Worm (Caenorhabditis elegans) whole organism, young adult: Measurements from ENCODE around the gene srd-54.

Source experiments
- B0336.3 ChIP-seq: fragments of 200-800 bp; sonication (Bioruptor generic); IDR thresholded peaks from 2 replicates; pipeline ENCODE4 v1.3.6; 2022; ENCODE audit warnings: missing genetic modification characterization, missing compliant biosample characterization
- C17E4.6 ChIP-seq: fragments of 200-800 bp; sonication (Bioruptor generic); IDR thresholded peaks from 2 replicates; pipeline ENCODE4 v1.3.6; 2022; ENCODE audit warnings: missing genetic modification reagents, missing genetic modification characterization, missing compliant biosample characterization
- D2030.7 ChIP-seq: fragments of 200-800 bp; sonication (Bioruptor generic); IDR thresholded peaks from 2 replicates; pipeline ENCODE4 v1.3.6; 2022; ENCODE audit warnings: missing genetic modification reagents, missing genetic modification characterization, missing compliant biosample characterization
- F33H1.4 ChIP-seq: fragments of 200-800 bp; sonication (Bioruptor generic); IDR thresholded peaks from 2 replicates; pipeline ENCODE4 v1.3.6; 2022; ENCODE audit warnings: missing genetic modification reagents, missing genetic modification characterization, missing compliant biosample characterization
- F57A8.1 ChIP-seq: fragments of 200-800 bp; sonication (Bioruptor generic); optimal IDR thresholded peaks from 2 replicates; lab custom pipeline; 2018; ENCODE audit warnings: mild to moderate bottlenecking, missing genetic modification characterization, moderate library complexity, missing compliant biosample characterization
- Y53G8AR.9 ChIP-seq: fragments of 200-800 bp; sonication (Bioruptor generic); conservative IDR thresholded peaks from 2 replicates; pipeline ENCODE4 v1.3.6; 2022; ENCODE audit warnings: missing genetic modification reagents, missing genetic modification characterization, missing compliant biosample characterization
- Y67H2A.10 ChIP-seq: fragments of 200-800 bp; sonication (Bioruptor generic); conservative IDR thresholded peaks from 2 replicates; pipeline ENCODE4 v1.3.6; 2022; ENCODE audit warnings: missing genetic modification reagents, missing genetic modification characterization, missing compliant biosample characterization
- ama-1 ChIP-seq, 3 experiments: fragments of 150-350 bp in 1 of 3; sonication (generic microtip) in 2 of 3; optimal IDR thresholded peaks; 2 replicates each; lab custom pipeline; 2014 to 2018; ENCODE audit warnings: missing biosample characterization in 2 of 3, missing genetic modification characterization in 2 of 3, missing genetic modification reagents in 2 of 3
- atf-7 ChIP-seq: sonication (generic microtip); optimal IDR thresholded peaks from 2 replicates; lab custom pipeline; 2017; ENCODE audit warnings: mild to moderate bottlenecking, missing genetic modification characterization, missing compliant biosample characterization
- attf-5 ChIP-seq: fragments of 200-800 bp; sonication (Bioruptor generic); optimal IDR thresholded peaks from 2 replicates; lab custom pipeline; 2018; ENCODE audit warnings: mild to moderate bottlenecking, missing genetic modification characterization, missing compliant biosample characterization
- ceh-100 ChIP-seq: fragments of 200-800 bp; sonication (Bioruptor generic); IDR thresholded peaks from 2 replicates; pipeline ENCODE4 v1.3.6; 2022; ENCODE audit warnings: missing genetic modification reagents, missing genetic modification characterization, missing compliant biosample characterization
- ceh-27 ChIP-seq: fragments of 200-800 bp; sonication (Bioruptor generic); optimal IDR thresholded peaks from 2 replicates; lab custom pipeline; 2018; ENCODE audit warnings: mild to moderate bottlenecking, missing genetic modification characterization, moderate library complexity, missing compliant biosample characterization
- ceh-40 ChIP-seq: fragments of 200-800 bp; sonication (Bioruptor generic); IDR thresholded peaks from 2 replicates; pipeline ENCODE4 v1.3.6; 2022; ENCODE audit warnings: missing genetic modification characterization, missing compliant biosample characterization
- ceh-79 ChIP-seq: sonication (generic microtip); optimal IDR thresholded peaks from 2 replicates; lab custom pipeline; 2017; ENCODE audit warnings: mild to moderate bottlenecking, missing genetic modification characterization, missing compliant biosample characterization
- ceh-91 ChIP-seq: fragments of 200-800 bp; sonication (Bioruptor generic); IDR thresholded peaks from 2 replicates; pipeline ENCODE4 v1.3.6; 2022; ENCODE audit warnings: missing genetic modification reagents, missing genetic modification characterization, missing compliant biosample characterization
- dox-1 ChIP-seq: fragments of 200-800 bp; sonication (Bioruptor generic); IDR thresholded peaks from 2 replicates; pipeline ENCODE4 v1.3.6; 2022; ENCODE audit warnings: missing genetic modification reagents, missing genetic modification characterization, missing compliant biosample characterization
- dpl-1 ChIP-seq: fragments of 150-350 bp; optimal IDR thresholded peaks from 2 replicates; lab custom pipeline; 2014; ENCODE audit warnings: missing biosample characterization, missing genetic modification reagents, missing genetic modification characterization
- egl-18 ChIP-seq: fragments of 200-800 bp; sonication (Bioruptor generic); IDR thresholded peaks from 2 replicates; pipeline ENCODE4 v1.3.6; 2022; ENCODE audit warnings: missing genetic modification reagents, missing genetic modification characterization, missing compliant biosample characterization
- egrh-3 ChIP-seq: fragments of 200-800 bp; sonication (Bioruptor generic); IDR thresholded peaks from 2 replicates; pipeline ENCODE4 v1.3.6; 2022; ENCODE audit warnings: missing genetic modification reagents, missing genetic modification characterization, missing compliant biosample characterization
- ekl-4 ChIP-seq: fragments of 200-800 bp; sonication (Bioruptor generic); IDR thresholded peaks from 2 replicates; pipeline ENCODE4 v1.3.6; 2022; ENCODE audit warnings: missing genetic modification reagents, missing genetic modification characterization, missing compliant biosample characterization
- ets-4 ChIP-seq: fragments of 200-800 bp; sonication (Bioruptor generic); optimal IDR thresholded peaks from 2 replicates; lab custom pipeline; 2018; ENCODE audit warnings: mild to moderate bottlenecking, missing genetic modification characterization, missing compliant biosample characterization
- fkh-3 ChIP-seq: sonication (generic microtip); optimal IDR thresholded peaks from 2 replicates; lab custom pipeline; 2016; ENCODE audit warnings: mild to moderate bottlenecking, missing genetic modification characterization, missing compliant biosample characterization
- hlh-12 ChIP-seq: sonication (generic microtip); optimal IDR thresholded peaks from 2 replicates; lab custom pipeline; 2016; ENCODE audit warnings: missing genetic modification characterization, missing compliant biosample characterization
- hlh-26 ChIP-seq: fragments of 200-800 bp; sonication (Bioruptor generic); conservative IDR thresholded peaks from 2 replicates; pipeline ENCODE4 v1.3.6; 2022; ENCODE audit warnings: missing genetic modification reagents, missing genetic modification characterization, missing compliant biosample characterization
- hmg-20 ChIP-seq: fragments of 200-800 bp; sonication (Bioruptor generic); IDR thresholded peaks from 2 replicates; pipeline ENCODE4 v1.3.6; 2022; ENCODE audit warnings: missing genetic modification reagents, missing genetic modification characterization, missing compliant biosample characterization
- hrde-1 ChIP-seq: sonication (generic microtip); optimal IDR thresholded peaks from 2 replicates; lab custom pipeline; 2016; ENCODE audit warnings: missing genetic modification characterization, mild to moderate bottlenecking, missing compliant biosample characterization, moderate library complexity, missing genotype, missing genetic modification reagents, borderline replicate concordance
- hsf-1 ChIP-seq: fragments of 200-800 bp; sonication (Bioruptor generic); IDR thresholded peaks from 2 replicates; pipeline ENCODE4 v1.3.6; 2022; ENCODE audit warnings: missing genetic modification reagents, missing genetic modification characterization, missing compliant biosample characterization
- let-526 ChIP-seq: fragments of 200-800 bp; sonication (Bioruptor generic); IDR thresholded peaks from 2 replicates; pipeline ENCODE4 v1.3.6; 2022; ENCODE audit warnings: missing genetic modification reagents, missing genetic modification characterization, missing compliant biosample characterization
- lin-40 ChIP-seq: sonication (generic microtip); optimal IDR thresholded peaks from 2 replicates; lab custom pipeline; 2016; ENCODE audit warnings: missing genetic modification characterization, mild to moderate bottlenecking, missing compliant biosample characterization, missing genotype, missing genetic modification reagents
- lin-54 ChIP-seq: fragments of 200-800 bp; sonication (Bioruptor generic); optimal IDR thresholded peaks from 2 replicates; lab custom pipeline; 2018; ENCODE audit warnings: mild to moderate bottlenecking, missing genetic modification characterization, missing compliant biosample characterization
- lsl-1 ChIP-seq: fragments of 200-800 bp; sonication (Bioruptor generic); optimal IDR thresholded peaks from 2 replicates; lab custom pipeline; 2018; ENCODE audit warnings: mild to moderate bottlenecking, missing genetic modification characterization, moderate library complexity, missing compliant biosample characterization
- madf-3 ChIP-seq: fragments of 200-800 bp; sonication (Bioruptor generic); IDR thresholded peaks from 2 replicates; pipeline ENCODE4 v1.3.6; 2022; ENCODE audit warnings: missing genetic modification reagents, missing genetic modification characterization, missing compliant biosample characterization
- mcd-1 ChIP-seq: fragments of 200-800 bp; sonication (Bioruptor generic); IDR thresholded peaks from 2 replicates; pipeline ENCODE4 v1.3.6; 2022; ENCODE audit warnings: missing genetic modification reagents, missing genetic modification characterization, missing compliant biosample characterization
- mes-4 ChIP-seq: sonication (generic microtip); optimal IDR thresholded peaks from 2 replicates; lab custom pipeline; 2016; ENCODE audit warnings: missing genotype, missing genetic modification characterization, missing compliant biosample characterization
- nhr-80 ChIP-seq: sonication (generic microtip); optimal IDR thresholded peaks from 2 replicates; lab custom pipeline; 2016; ENCODE audit warnings: missing genetic modification characterization, missing compliant biosample characterization
- rcor-1 ChIP-seq: fragments of 200-800 bp; sonication (Bioruptor generic); IDR thresholded peaks from 2 replicates; pipeline ENCODE4 v1.3.6; 2022; ENCODE audit warnings: missing genetic modification reagents, missing genetic modification characterization, missing compliant biosample characterization
- rpc-1 ChIP-seq, 2 experiments: fragments of 150-350 bp in 1 of 2; sonication (generic microtip) in 1 of 2; optimal IDR thresholded peaks; 2 replicates each; lab custom pipeline; 2014 to 2018; ENCODE audit warnings: missing biosample characterization in 1 of 2, missing genetic modification characterization in 1 of 2, missing genetic modification reagents in 1 of 2, missing genotype in 1 of 2
- sdz-38 ChIP-seq: sonication (generic microtip); optimal IDR thresholded peaks from 2 replicates; lab custom pipeline; 2016; ENCODE audit warnings: missing genotype, missing genetic modification characterization, missing compliant biosample characterization
- snpc-3.4 ChIP-seq: sonication (generic microtip); optimal IDR thresholded peaks from 2 replicates; lab custom pipeline; 2017; ENCODE audit warnings: missing genetic modification characterization, mild to moderate bottlenecking, missing compliant biosample characterization, antibody characterized with exemption, moderate library complexity, missing genotype, missing genetic modification reagents
- snpc-4 ChIP-seq, 5 experiments: fragments of 150-350 bp in 1 of 5; sonication (generic microtip) in 4 of 5; optimal IDR thresholded peaks; 2 replicates each; lab custom pipeline; 2014 to 2018; ENCODE audit warnings: missing genetic modification characterization in 5 of 5, missing biosample characterization in 3 of 5, antibody characterized with exemption in 2 of 5, mild to moderate bottlenecking in 2 of 5, missing compliant biosample characterization in 2 of 5, missing genotype in 2 of 5, moderate library complexity in 2 of 5, missing genetic modification reagents in 1 of 5
- somi-1 ChIP-seq: fragments of 200-800 bp; sonication (Bioruptor generic); optimal IDR thresholded peaks from 2 replicates; lab custom pipeline; 2018; ENCODE audit warnings: mild to moderate bottlenecking, missing genetic modification characterization, missing compliant biosample characterization
- ztf-26 ChIP-seq: sonication (generic microtip); optimal IDR thresholded peaks from 2 replicates; lab custom pipeline; 2017; ENCODE audit warnings: missing genetic modification characterization, missing compliant biosample characterization

Gene srd-54

DNA sequence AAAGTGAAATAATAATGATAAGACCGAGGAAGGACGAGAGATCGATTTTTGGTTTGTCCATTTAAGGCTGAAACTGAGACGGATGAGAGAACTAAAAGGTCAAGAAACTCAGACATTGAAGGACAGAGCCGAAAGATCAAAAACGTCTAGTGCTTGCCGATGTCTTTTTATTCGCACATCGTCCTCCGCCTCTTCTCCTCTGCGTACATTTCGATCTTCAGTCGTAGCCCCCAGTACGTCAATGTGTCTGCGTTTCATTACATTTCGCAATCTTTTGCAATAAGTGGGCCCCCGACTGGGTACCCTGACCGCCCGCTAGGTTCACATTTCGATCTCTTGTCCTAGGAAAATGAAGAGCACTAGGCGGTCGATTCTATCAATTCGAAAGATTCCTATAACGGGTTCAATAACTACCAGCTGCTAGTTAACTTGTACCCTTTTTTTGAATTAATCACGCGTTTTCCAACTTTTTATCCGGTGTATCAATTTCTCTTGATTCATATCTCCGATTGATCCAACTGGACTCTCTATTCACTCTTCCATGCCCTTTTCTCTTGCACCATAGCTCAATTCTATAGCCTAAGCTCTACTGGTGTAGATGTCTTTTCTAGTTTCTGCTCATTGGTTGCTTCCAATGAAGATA is 40.3 kb upstream of the srd-54 start (continued):
- peak; percentile 25 for TF ChIP-seq ztf-26 (tag; lab: Kevin White, UChicago)
- no peak for TF ChIP-seq let-526 (GFP tag; lab: Robert Waterston, UW)
- TF ChIP-seq ets-4 (GFP tag; lab: Kevin White, UChicago) = peak; percentile 25
- TF ChIP-seq Y67H2A.10 (GFP tag; lab: Robert Waterston, UW) = no peak
- no peak for TF ChIP-seq C17E4.6 (GFP tag; lab: Robert Waterston, UW)
- TF ChIP-seq snpc-3.4 = no peak
- no peak for TF ChIP-seq mes-4
- no peak for TF ChIP-seq hmg-20 (GFP tag; lab: Robert Waterston, UW)
- TF ChIP-seq ceh-40 (GFP tag; lab: Robert Waterston, UW) = no peak
- TF ChIP-seq F33H1.4 (GFP tag; lab: Robert Waterston, UW) = no peak
- TF ChIP-seq ekl-4 = 0 out of 2 replicates have a peak, but pooled peaks have one; percentile 50
- no peak for TF ChIP-seq madf-3 (GFP tag; lab: Robert Waterston, UW)
- TF ChIP-seq egl-18 (GFP tag; lab: Robert Waterston, UW) = no peak
- TF ChIP-seq ceh-91 = no peak
- no peak for TF ChIP-seq hlh-12 (tag; lab: Kevin White, UChicago)
- peak; percentile 35; the same call in 1 of the 2 replicates for TF ChIP-seq mcd-1 (GFP tag; lab: Robert Waterston, UW)
- TF ChIP-seq ceh-100 (GFP tag; lab: Robert Waterston, UW) = no peak
- no peak for TF ChIP-seq atf-7 (tag; lab: Kevin White, UChicago)
- no peak for TF ChIP-seq lsl-1 (GFP tag; lab: Kevin White, UChicago)
- peak; percentile 36 for TF ChIP-seq snpc-4 (GFP tag; optimal IDR thresholded peaks at IDR 0.05; lab: Kevin White, UChicago)
- peak in 1 of 4 experiments; percentile 24 for TF ChIP-seq snpc-4 (tag; optimal IDR thresholded peaks at IDR 0.05; lab: Kevin White, UChicago)
- TF ChIP-seq hsf-1 (GFP tag; lab: Robert Waterston, UW) = no peak
- no peak for TF ChIP-seq F57A8.1 (GFP tag; lab: Kevin White, UChicago)
- peak; percentile 80 for TF ChIP-seq attf-5 (GFP tag; lab: Kevin White, UChicago)
- TF ChIP-seq ceh-79 (tag; lab: Kevin White, UChicago) = no peak
- TF ChIP-seq hlh-26 (GFP tag; lab: Robert Waterston, UW) = no peak
- TF ChIP-seq lin-40 (tag; lab: Kevin White, UChicago) = peak; percentile 28
- no peak for TF ChIP-seq ama-1 (optimal IDR thresholded peaks at IDR 0.05; lab: Kevin White, UChicago)
- TF ChIP-seq ama-1 (GFP tag; optimal IDR thresholded peaks at IDR 0.05; lab: Kevin White, UChicago) = no peak
- no peak for TF ChIP-seq D2030.7 (GFP tag; lab: Robert Waterston, UW)
- no peak for TF ChIP-seq dpl-1 (GFP tag; lab: Kevin White, UChicago)
- TF ChIP-seq dox-1 = no peak
- no peak for TF ChIP-seq hrde-1 (tag; lab: Kevin White, UChicago)
- TF ChIP-seq B0336.3 (GFP tag; lab: Robert Waterston, UW) = peak; percentile 65; the same call in 1 of the 2 replicates
- no peak for TF ChIP-seq somi-1
- TF ChIP-seq rcor-1 (GFP tag; lab: Robert Waterston, UW) = no peak
- no peak for TF ChIP-seq sdz-38 (tag; lab: Kevin White, UChicago)
- no peak for TF ChIP-seq rpc-1 (optimal IDR thresholded peaks at IDR 0.05; lab: Kevin White, UChicago)
- TF ChIP-seq rpc-1 (tag; optimal IDR thresholded peaks at IDR 0.05; lab: Kevin White, UChicago) = no peak
- no peak for TF ChIP-seq egrh-3 (GFP tag; lab: Robert Waterston, UW)
- TF ChIP-seq lin-54 (GFP tag; lab: Kevin White, UChicago) = no peak
- 0 out of 2 replicates have a peak, but pooled peaks have one; percentile 48 for TF ChIP-seq Y53G8AR.9 (GFP tag; lab: Robert Waterston, UW)
- TF ChIP-seq fkh-3 = no peak
- TF ChIP-seq nhr-80 (tag; lab: Kevin White, UChicago) = peak; percentile 86
- TF ChIP-seq ceh-27 (GFP tag; lab: Kevin White, UChicago) = peak; percentile 61
